Worm (Caenorhabditis elegans) whole organism, L1 larva: Measurements from ENCODE around the gene spe-51.

Experiments
- C04F5.9 ChIP-seq: sonication (generic microtip); optimal IDR thresholded peaks from 2 replicates; lab custom pipeline; 2016; ENCODE audit warnings: missing genetic modification characterization, missing compliant biosample characterization
- C16A3.4 ChIP-seq: fragments of 150-350 bp; optimal IDR thresholded peaks from 2 replicates; lab custom pipeline; 2014; ENCODE audit warnings: missing biosample characterization, missing genetic modification characterization
- C34B4.2 ChIP-seq: sonication (generic microtip); optimal IDR thresholded peaks from 2 replicates; lab custom pipeline; 2017; ENCODE audit warnings: mild to moderate bottlenecking, missing genetic modification characterization, missing compliant biosample characterization
- F16B12.6 ChIP-seq: fragments of 150-350 bp; optimal IDR thresholded peaks from 2 replicates; lab custom pipeline; 2014; ENCODE audit warnings: missing biosample characterization, missing genetic modification characterization
- alr-1 ChIP-seq: fragments of 200-800 bp; sonication (Bioruptor generic); optimal IDR thresholded peaks from 2 replicates; lab custom pipeline; 2018; ENCODE audit warnings: borderline replicate concordance, mild to moderate bottlenecking, missing genetic modification characterization, missing compliant biosample characterization
- ama-1 ChIP-seq: fragments of 150-350 bp; optimal IDR thresholded peaks from 2 replicates; lab custom pipeline; 2014
- ceh-82 ChIP-seq, 3 experiments: fragments of 150-350 bp in 1 of 3; sonication (generic microtip) in 2 of 3; optimal IDR thresholded peaks; 2 replicates each; lab custom pipeline; 2014 to 2017; ENCODE audit warnings: missing biosample characterization in 3 of 3, missing genetic modification characterization in 3 of 3
- ceh-88 ChIP-seq: fragments of 200-800 bp; sonication (Bioruptor generic); IDR thresholded peaks from 2 replicates; pipeline ENCODE4 v1.3.6; 2022; ENCODE audit warnings: missing genetic modification characterization, missing compliant biosample characterization
- ceh-90 ChIP-seq: sonication (generic microtip); optimal IDR thresholded peaks from 2 replicates; lab custom pipeline; 2016; ENCODE audit warnings: missing genetic modification characterization, missing compliant biosample characterization
- dpl-1 ChIP-seq, 3 experiments: fragments of 150-350 bp in 2 of 3; sonication (generic microtip) in 1 of 3; optimal IDR thresholded peaks; 2 replicates each; lab custom pipeline; 2014 to 2017; ENCODE audit warnings: missing biosample characterization in 3 of 3, missing genetic modification characterization in 3 of 3, missing genetic modification reagents in 3 of 3
- efl-1 ChIP-seq, 4 experiments: fragments of 150-350 bp; optimal IDR thresholded peaks in 3 of 4; peaks in 1 of 4; 1 replicate in 1 of 4; 2 replicates in 3 of 4; lab custom pipeline; 2014; ENCODE audit warnings: missing biosample characterization in 2 of 4, missing genetic modification characterization in 2 of 4, missing genetic modification reagents in 2 of 4
- efl-3 ChIP-seq: fragments of 200-800 bp; sonication (Bioruptor generic); optimal IDR thresholded peaks from 2 replicates; lab custom pipeline; 2018; ENCODE audit warnings: mild to moderate bottlenecking, missing genetic modification characterization, missing compliant biosample characterization
- elt-2 ChIP-seq: sonication (generic microtip); optimal IDR thresholded peaks from 2 replicates; lab custom pipeline; 2016; ENCODE audit warnings: missing genetic modification characterization, mild to moderate bottlenecking, inconsistent platforms, missing compliant biosample characterization, missing genetic modification reagents
- ets-5 ChIP-seq: fragments of 200-800 bp; sonication (Bioruptor generic); IDR thresholded peaks from 2 replicates; pipeline ENCODE4 v1.3.6; 2022; ENCODE audit warnings: missing genetic modification characterization, missing compliant biosample characterization
- fkh-10 ChIP-seq: sonication (generic microtip); optimal IDR thresholded peaks from 2 replicates; lab custom pipeline; 2017; ENCODE audit warnings: missing biosample characterization, missing genetic modification reagents, missing genetic modification characterization
- fkh-4 ChIP-seq: sonication (generic microtip); optimal IDR thresholded peaks from 2 replicates; lab custom pipeline; 2016; ENCODE audit warnings: missing compliant biosample characterization, missing genetic modification characterization, borderline replicate concordance
- fkh-8 ChIP-seq: sonication (generic microtip); optimal IDR thresholded peaks from 2 replicates; lab custom pipeline; 2016; ENCODE audit warnings: mild to moderate bottlenecking, missing genetic modification characterization, missing compliant biosample characterization
- fos-1 ChIP-seq: fragments of 150-350 bp; optimal IDR thresholded peaks from 2 replicates; lab custom pipeline; 2014; ENCODE audit warnings: missing biosample characterization, missing genetic modification characterization
- hlh-17 ChIP-seq: fragments of 200-800 bp; sonication (Bioruptor generic); optimal IDR thresholded peaks from 2 replicates; lab custom pipeline; 2018; ENCODE audit warnings: missing genetic modification characterization, mild to moderate bottlenecking, missing compliant biosample characterization, moderate library complexity, borderline replicate concordance
- irx-1 ChIP-seq: sonication (generic microtip); optimal IDR thresholded peaks from 2 replicates; lab custom pipeline; 2016; ENCODE audit warnings: missing genetic modification characterization, missing compliant biosample characterization
- isw-1 ChIP-seq: fragments of 200-800 bp; sonication (Bioruptor generic); IDR thresholded peaks from 2 replicates; pipeline ENCODE4 v1.3.6; 2022; ENCODE audit warnings: missing genetic modification characterization, missing compliant biosample characterization
- jun-1 ChIP-seq: fragments of 150-350 bp; optimal IDR thresholded peaks from 2 replicates; lab custom pipeline; 2014; ENCODE audit warnings: missing biosample characterization, missing genetic modification reagents, missing genetic modification characterization
- lin-13 ChIP-seq: fragments of 150-350 bp; optimal IDR thresholded peaks from 2 replicates; lab custom pipeline; 2014; ENCODE audit warnings: missing biosample characterization, missing genetic modification reagents, missing genetic modification characterization
- lin-15B ChIP-seq: fragments of 150-350 bp; sonication (generic microtip); optimal IDR thresholded peaks from 3 replicates; lab custom pipeline; 2014; ENCODE audit warnings: missing biosample characterization, missing genetic modification characterization
- lin-35 ChIP-seq, 2 experiments: fragments of 150-350 bp; optimal IDR thresholded peaks; 2 replicates each; lab custom pipeline; 2014; ENCODE audit warnings: missing biosample characterization in 2 of 2, missing genetic modification characterization in 2 of 2, missing genetic modification reagents in 2 of 2
- lir-3 ChIP-seq: sonication (generic microtip); optimal IDR thresholded peaks from 2 replicates; lab custom pipeline; 2016; ENCODE audit warnings: mild to moderate bottlenecking, missing genetic modification characterization, moderate library complexity, missing compliant biosample characterization; ENCODE audit not compliant: poor library complexity
- lsy-2 ChIP-seq, 2 experiments: fragments of 150-350 bp; optimal IDR thresholded peaks; 2 replicates each; lab custom pipeline; 2014; ENCODE audit warnings: missing biosample characterization in 2 of 2, missing genetic modification characterization in 2 of 2
- mab-9 ChIP-seq: fragments of 200-800 bp; sonication (Bioruptor generic); IDR thresholded peaks from 2 replicates; pipeline ENCODE4 v1.3.6; 2022; ENCODE audit warnings: missing genetic modification reagents, missing genetic modification characterization, missing compliant biosample characterization
- mdl-1 ChIP-seq, 2 experiments: fragments of 150-350 bp; optimal IDR thresholded peaks; 2 replicates each; lab custom pipeline; 2014 to 2017; ENCODE audit warnings: missing biosample characterization in 2 of 2, missing genetic modification characterization in 2 of 2, inconsistent platforms in 1 of 2
- mef-2 ChIP-seq: fragments of 150-350 bp; optimal IDR thresholded peaks from 2 replicates; lab custom pipeline; 2014; ENCODE audit warnings: missing biosample characterization, missing genetic modification characterization
- nhr-20 ChIP-seq: sonication (generic microtip); optimal IDR thresholded peaks from 2 replicates; lab custom pipeline; 2016; ENCODE audit warnings: mild to moderate bottlenecking, missing genetic modification characterization, missing compliant biosample characterization
- nhr-237 ChIP-seq: fragments of 150-350 bp; optimal IDR thresholded peaks from 2 replicates; lab custom pipeline; 2014; ENCODE audit warnings: missing biosample characterization, missing genetic modification characterization
- nhr-47 ChIP-seq: sonication (generic microtip); optimal IDR thresholded peaks from 2 replicates; lab custom pipeline; 2016; ENCODE audit warnings: mild to moderate bottlenecking, missing genetic modification characterization, moderate library complexity, missing compliant biosample characterization
- nhr-71 ChIP-seq: sonication (generic microtip); optimal IDR thresholded peaks from 2 replicates; lab custom pipeline; 2016; ENCODE audit warnings: mild to moderate bottlenecking, missing genetic modification characterization, moderate library complexity, missing compliant biosample characterization
- nhr-77 ChIP-seq: fragments of 150-350 bp; optimal IDR thresholded peaks from 2 replicates; lab custom pipeline; 2014; ENCODE audit warnings: missing biosample characterization, missing genetic modification characterization
- nhr-90 ChIP-seq: sonication (generic microtip); optimal IDR thresholded peaks from 2 replicates; lab custom pipeline; 2016; ENCODE audit warnings: mild to moderate bottlenecking, missing genetic modification characterization, missing compliant biosample characterization; ENCODE audit not compliant: poor library complexity
- pag-3 ChIP-seq: sonication (generic microtip); optimal IDR thresholded peaks from 2 replicates; lab custom pipeline; 2017; ENCODE audit warnings: missing genetic modification characterization, mild to moderate bottlenecking, missing compliant biosample characterization, antibody characterized with exemption, borderline replicate concordance; ENCODE audit not compliant: insufficient read depth
- rnt-1 ChIP-seq: sonication (generic microtip); optimal IDR thresholded peaks from 2 replicates; lab custom pipeline; 2016; ENCODE audit warnings: mild to moderate bottlenecking, missing genetic modification characterization, moderate library complexity, missing compliant biosample characterization
- snpc-4 ChIP-seq: fragments of 150-350 bp; optimal IDR thresholded peaks from 2 replicates; lab custom pipeline; 2014; ENCODE audit warnings: missing biosample characterization, missing genetic modification characterization
- sptf-1 ChIP-seq: fragments of 150-350 bp; optimal IDR thresholded peaks from 2 replicates; lab custom pipeline; 2014; ENCODE audit warnings: missing biosample characterization, missing genetic modification characterization
- sup-37 ChIP-seq: fragments of 200-800 bp; sonication (Bioruptor generic); optimal IDR thresholded peaks from 2 replicates; lab custom pipeline; 2018; ENCODE audit warnings: mild to moderate bottlenecking, missing genetic modification characterization, missing compliant biosample characterization
- swsn-7 ChIP-seq: sonication (generic microtip); optimal IDR thresholded peaks from 2 replicates; lab custom pipeline; 2016; ENCODE audit warnings: missing genetic modification characterization, missing compliant biosample characterization
- tbx-2 ChIP-seq: sonication (generic microtip); optimal IDR thresholded peaks from 2 replicates; lab custom pipeline; 2016; ENCODE audit warnings: missing genetic modification characterization, missing compliant biosample characterization
- tlp-1 ChIP-seq: fragments of 150-350 bp; optimal IDR thresholded peaks from 2 replicates; lab custom pipeline; 2014; ENCODE audit warnings: missing biosample characterization, missing genetic modification characterization
- vab-15 ChIP-seq: sonication (generic microtip); optimal IDR thresholded peaks from 2 replicates; lab custom pipeline; 2017; ENCODE audit warnings: missing genotype, mild to moderate bottlenecking, missing genetic modification characterization, missing compliant biosample characterization
- xbp-1 ChIP-seq: sonication (generic microtip); optimal IDR thresholded peaks from 2 replicates; lab custom pipeline; 2016; ENCODE audit warnings: missing genetic modification characterization, missing compliant biosample characterization
- zag-1 ChIP-seq: fragments of 150-350 bp; optimal IDR thresholded peaks from 2 replicates; lab custom pipeline; 2014; ENCODE audit warnings: missing biosample characterization, missing genetic modification characterization
- ztf-11 ChIP-seq, 2 experiments: sonication (generic microtip); optimal IDR thresholded peaks; 2 replicates each; lab custom pipeline; 2016 to 2017; ENCODE audit warnings: missing genetic modification characterization in 2 of 2, missing biosample characterization in 1 of 2, missing compliant biosample characterization in 1 of 2
- ztf-4 ChIP-seq: fragments of 150-350 bp; optimal IDR thresholded peaks from 2 replicates; lab custom pipeline; 2014; ENCODE audit warnings: missing biosample characterization, missing genetic modification characterization

Gene spe-51

ce11 chrIV:4710459-4710858, 17.9 kb downstream of the spe-51 start, which contains the start of gene cif-1:
Gene cif-1 (minus strand): TSS chrIV:4710755.
- TF ChIP-seq efl-1 (optimal IDR thresholded peaks at IDR 0.05; lab: Kevin White, UChicago) = no peak
- TF ChIP-seq efl-1 (GFP tag; optimal IDR thresholded peaks at IDR 0.05 in 1 of 2; lab: Kevin White, UChicago) = peak in 1 of 2 experiments; percentile 67
- TF ChIP-seq elt-2 (tag; lab: Kevin White, UChicago) = no peak

- TF ChIP-seq irx-1 = no peak
- TF ChIP-seq efl-3 = no peak
- no peak for TF ChIP-seq ama-1 (lab: Kevin White, UChicago)
- no peak for TF ChIP-seq ceh-88 (GFP tag; lab: Robert Waterston, UW)
- no peak for TF ChIP-seq lin-13 (GFP tag; lab: Kevin White, UChicago)
- TF ChIP-seq mab-9 (GFP tag; lab: Robert Waterston, UW) = no peak
- no peak for TF ChIP-seq pag-3 (tag; lab: Kevin White, UChicago)
- no peak for TF ChIP-seq hlh-17 (GFP tag; lab: Kevin White, UChicago)
- no peak for TF ChIP-seq ztf-4 (tag; lab: Kevin White, UChicago)
- TF ChIP-seq C34B4.2 (tag; lab: Kevin White, UChicago) = no peak
- TF ChIP-seq F16B12.6 (tag; lab: Kevin White, UChicago) = no peak
- peak; percentile 52 for TF ChIP-seq lir-3
- no peak for TF ChIP-seq swsn-7 (tag; lab: Kevin White, UChicago)
- no peak for TF ChIP-seq lin-15B (tag; lab: Kevin White, UChicago)
- no peak for TF ChIP-seq mef-2
- no peak for TF ChIP-seq nhr-77 (tag; lab: Kevin White, UChicago)
- peak in 1 of 2 experiments; percentile 4 for TF ChIP-seq lin-35 (GFP tag; optimal IDR thresholded peaks at IDR 0.05; lab: Kevin White, UChicago)
- TF ChIP-seq nhr-47 (tag; lab: Kevin White, UChicago) = peak; percentile 42
- TF ChIP-seq C16A3.4 = no peak
- TF ChIP-seq nhr-90 = peak; percentile 18
- TF ChIP-seq alr-1 = no peak
- TF ChIP-seq fkh-10 = no peak
- no peak for TF ChIP-seq isw-1 (GFP tag; lab: Robert Waterston, UW)
- TF ChIP-seq elt-2 (tag; lab: Kevin White, UChicago) = no peak
- TF ChIP-seq C04F5.9 (tag; lab: Kevin White, UChicago) = no peak
- TF ChIP-seq sup-37 (GFP tag; lab: Kevin White, UChicago) = no peak
- TF ChIP-seq fkh-8 = no peak
- TF ChIP-seq rnt-1 = peak; percentile 73
- TF ChIP-seq fos-1 (tag; lab: Kevin White, UChicago) = no peak
- TF ChIP-seq lsy-2 (tag; optimal IDR thresholded peaks at IDR 0.05; lab: Kevin White, UChicago) = peak; percentile 20 to 48
- TF ChIP-seq vab-15 (tag; lab: Kevin White, UChicago) = no peak
- TF ChIP-seq efl-1 (optimal IDR thresholded peaks at IDR 0.05; lab: Kevin White, UChicago) = peak; percentile 4 to 26
- no peak for TF ChIP-seq efl-1 (GFP tag; optimal IDR thresholded peaks at IDR 0.05 in 1 of 2; lab: Kevin White, UChicago)
- no peak for TF ChIP-seq zag-1 (tag; lab: Kevin White, UChicago)
- no peak for TF ChIP-seq fkh-4 (tag; lab: Kevin White, UChicago)
- no peak for TF ChIP-seq sptf-1 (tag; lab: Kevin White, UChicago)
- TF ChIP-seq snpc-4 (tag; lab: Kevin White, UChicago) = no peak
- TF ChIP-seq nhr-71 (tag; lab: Kevin White, UChicago) = peak; percentile 28
- no peak for TF ChIP-seq nhr-20 (tag; lab: Kevin White, UChicago)
- peak; percentile 10 for TF ChIP-seq xbp-1 (tag; lab: Kevin White, UChicago)
- no peak for TF ChIP-seq ets-5 (GFP tag; lab: Robert Waterston, UW)
- no peak for TF ChIP-seq nhr-237 (tag; lab: Kevin White, UChicago)
- TF ChIP-seq ceh-82 (tag; optimal IDR thresholded peaks at IDR 0.05; lab: Kevin White, UChicago) = no peak
- no peak for TF ChIP-seq jun-1
- peak; percentile 20 for TF ChIP-seq tbx-2 (tag; lab: Kevin White, UChicago)
- peak in 1 of 2 experiments; percentile 6 for TF ChIP-seq ztf-11 (tag; optimal IDR thresholded peaks at IDR 0.05; lab: Kevin White, UChicago)
- TF ChIP-seq dpl-1 (GFP tag; optimal IDR thresholded peaks at IDR 0.05; lab: Kevin White, UChicago) = peak in 1 of 3 experiments; percentile 42
- peak; percentile 71 for TF ChIP-seq ceh-90 (tag; lab: Kevin White, UChicago)
- no peak for TF ChIP-seq mdl-1 (tag; optimal IDR thresholded peaks at IDR 0.05; lab: Kevin White, UChicago)
- no peak for TF ChIP-seq tlp-1 (tag; lab: Kevin White, UChicago)
Measured at ce11 chrIV:4712376-4712775, 19.8 kb downstream of the spe-51 start, which contains the start of gene yars-2. Gene yars-2 (minus strand): TSS chrIV:4712624.
